Fruit fly (Drosophila melanogaster) whole organism, prepupa: ENCODE results near the gene CG5026.
A peak's percentile ranks its signal among the peaks of the same experiment; 100 is the strongest.

ENCODE experiments used
- CG15336 ChIP-seq: fragments of 200-800 bp; sonication (Bioruptor generic); IDR thresholded peaks from 2 replicates; pipeline ENCODE4 v1.3.6; 2022; ENCODE audit warnings: missing biosample characterization, missing genetic modification characterization
- CG16779 ChIP-seq: fragments of 200-800 bp; sonication (Bioruptor generic); optimal IDR thresholded peaks from 3 replicates; lab custom pipeline; 2017; ENCODE audit warnings: missing biosample characterization, mild to moderate bottlenecking, missing genetic modification characterization
- CG32006 ChIP-seq: fragments of 200-800 bp; sonication (Bioruptor generic); optimal IDR thresholded peaks from 3 replicates; lab custom pipeline; 2017; ENCODE audit warnings: missing biosample characterization, mild to moderate bottlenecking, missing genetic modification characterization
- CG34406 ChIP-seq: fragments of 200-800 bp; sonication (Bioruptor generic); optimal IDR thresholded peaks from 3 replicates; lab custom pipeline; 2016; ENCODE audit warnings: missing biosample characterization, missing genetic modification characterization
- CG3919 ChIP-seq: fragments of 200-800 bp; sonication (Bioruptor generic); optimal IDR thresholded peaks from 3 replicates; lab custom pipeline; 2016; ENCODE audit warnings: missing biosample characterization, missing genetic modification characterization
- CG6276 ChIP-seq: fragments of 200-800 bp; sonication (Bioruptor generic); optimal IDR thresholded peaks from 2 replicates; lab custom pipeline; 2017; ENCODE audit warnings: missing biosample characterization, mild to moderate bottlenecking, missing genetic modification characterization
- CG6854 ChIP-seq: fragments of 200-800 bp; sonication (Bioruptor generic); optimal IDR thresholded peaks from 2 replicates; lab custom pipeline; 2017; ENCODE audit warnings: missing biosample characterization, mild to moderate bottlenecking, missing genetic modification characterization
- CG8319 ChIP-seq: fragments of 200-800 bp; sonication (Bioruptor generic); optimal IDR thresholded peaks from 3 replicates; lab custom pipeline; 2016; ENCODE audit warnings: missing biosample characterization, missing genetic modification characterization
- CG8632 ChIP-seq: fragments of 200-800 bp; sonication (Bioruptor generic); optimal IDR thresholded peaks from 3 replicates; lab custom pipeline; 2016; ENCODE audit warnings: missing biosample characterization, missing genetic modification characterization
- Eip75B ChIP-seq: fragments of 200-800 bp; sonication (Bioruptor generic); optimal IDR thresholded peaks from 3 replicates; lab custom pipeline; 2016; ENCODE audit warnings: missing biosample characterization, missing genetic modification characterization
- Eip78C ChIP-seq: fragments of 200-800 bp; sonication (Bioruptor generic); peaks from one replicate; lab custom pipeline; 2016; ENCODE audit warnings: missing biosample characterization, missing genetic modification characterization
- Ets96B ChIP-seq: fragments of 200-800 bp; optimal IDR thresholded peaks from 2 replicates; lab custom pipeline; 2019; ENCODE audit warnings: missing biosample characterization, mild to moderate bottlenecking, missing genetic modification characterization, moderate library complexity
- Hr39 ChIP-seq: fragments of 200-800 bp; sonication (Bioruptor generic); optimal IDR thresholded peaks from 2 replicates; lab custom pipeline; 2016; ENCODE audit warnings: missing biosample characterization, missing genetic modification characterization
- Hr4 ChIP-seq: fragments of 200-800 bp; sonication (Bioruptor generic); optimal IDR thresholded peaks from 3 replicates; lab custom pipeline; 2016; ENCODE audit warnings: missing biosample characterization, missing genetic modification characterization
- Met ChIP-seq: fragments of 200-800 bp; sonication (Bioruptor generic); optimal IDR thresholded peaks from 3 replicates; lab custom pipeline; 2016; ENCODE audit warnings: missing biosample characterization, missing genetic modification characterization
- OdsH ChIP-seq: fragments of 200-800 bp; sonication (Bioruptor generic); optimal IDR thresholded peaks from 3 replicates; lab custom pipeline; 2016; ENCODE audit warnings: missing biosample characterization, missing genetic modification characterization
- Smox ChIP-seq: fragments of 200-800 bp; sonication (Bioruptor generic); optimal IDR thresholded peaks from 3 replicates; lab custom pipeline; 2016; ENCODE audit warnings: missing biosample characterization, missing genetic modification characterization
- Sox102F ChIP-seq: fragments of 200-800 bp; sonication (Bioruptor generic); optimal IDR thresholded peaks from 2 replicates; lab custom pipeline; 2016; ENCODE audit warnings: missing biosample characterization, mild to moderate bottlenecking, missing genetic modification characterization
- Sox15 ChIP-seq: fragments of 200-800 bp; sonication (Bioruptor generic); optimal IDR thresholded peaks from 3 replicates; lab custom pipeline; 2016; ENCODE audit warnings: missing biosample characterization, missing genetic modification characterization
- dsx ChIP-seq: fragments of 200-800 bp; optimal IDR thresholded peaks from 3 replicates; lab custom pipeline; 2019; ENCODE audit warnings: missing biosample characterization, mild to moderate bottlenecking, missing genetic modification characterization, moderate library complexity; ENCODE audit not compliant: poor library complexity, severe bottlenecking
- eg ChIP-seq: fragments of 200-800 bp; sonication (Bioruptor generic); IDR thresholded peaks from 3 replicates; pipeline ENCODE4 v1.3.6; 2022; ENCODE audit warnings: missing biosample characterization, missing genetic modification characterization
- esn ChIP-seq: fragments of 200-800 bp; sonication (Bioruptor generic); optimal IDR thresholded peaks from 2 replicates; lab custom pipeline; 2016; ENCODE audit warnings: missing biosample characterization, mild to moderate bottlenecking, missing genetic modification characterization, moderate library complexity
- fd59A ChIP-seq: fragments of 200-800 bp; sonication (Bioruptor generic); optimal IDR thresholded peaks from 2 replicates; lab custom pipeline; 2017; ENCODE audit warnings: missing biosample characterization, mild to moderate bottlenecking, missing genetic modification characterization, missing genetic modification reagents
- fd85E ChIP-seq: fragments of 200-800 bp; sonication (Bioruptor generic); optimal IDR thresholded peaks from 3 replicates; lab custom pipeline; 2016; ENCODE audit warnings: missing biosample characterization, missing genetic modification characterization
- fkh ChIP-seq: fragments of 200-800 bp; sonication (Bioruptor generic); optimal IDR thresholded peaks from 3 replicates; lab custom pipeline; 2017; ENCODE audit warnings: missing biosample characterization, mild to moderate bottlenecking, missing genetic modification characterization, moderate library complexity
- lz ChIP-seq: fragments of 200-800 bp; sonication (Bioruptor generic); optimal IDR thresholded peaks from 3 replicates; lab custom pipeline; 2016; ENCODE audit warnings: missing biosample characterization, missing genetic modification characterization
- net ChIP-seq: fragments of 200-800 bp; sonication (Bioruptor generic); optimal IDR thresholded peaks from 3 replicates; lab custom pipeline; 2016; ENCODE audit warnings: missing biosample characterization, missing genetic modification characterization

The CG5026 gene

dm6 chr3L:8924999-8925398 is 43.3 kb upstream of the CG5026 start:
- TF ChIP-seq fkh (GFP tag; lab: Kevin White, UChicago): peak; percentile 20
- TF ChIP-seq CG6854 (GFP tag; lab: Kevin White, UChicago): no peak
- TF ChIP-seq, all 60 proteins: peak for 1

- no peak for TF ChIP-seq dsx (GFP tag; lab: Kevin White, UChicago)
- TF ChIP-seq Ets96B (tag; lab: Kevin White, UChicago): no peak
- TF ChIP-seq lz (GFP tag; lab: Kevin White, UChicago): no peak
- TF ChIP-seq fkh (GFP tag; lab: Kevin White, UChicago): peak; percentile 34
- no peak for TF ChIP-seq Smox
Observed at dm6 chr3L:8925679-8926078, 42.6 kb upstream of the CG5026 start.

- TF ChIP-seq CG16779 (tag; lab: Kevin White, UChicago): no peak
- 0 out of 2 replicates have a peak, but pooled peaks have one; percentile 33 for TF ChIP-seq CG15336 (GFP tag; lab: Robert Waterston, UW)
- peak; percentile 33 for TF ChIP-seq Hr4 (GFP tag; lab: Kevin White, UChicago)
- peak; percentile 51 for TF ChIP-seq Eip78C (GFP tag; lab: Kevin White, UChicago)
- TF ChIP-seq, all 60 proteins: peak for 3
Observed at dm6 chr3L:8929527-8929926, 38.8 kb upstream of the CG5026 start.

dm6 chr3L:8931916-8932315 is 36.4 kb upstream of the CG5026 start:
- TF ChIP-seq CG34406 (GFP tag; lab: Kevin White, UChicago) (no peak), CG6276 (GFP tag; lab: Kevin White, UChicago) (no peak), Met (peak; percentile 38), esn (GFP tag; lab: Kevin White, UChicago) (no peak), Sox102F (GFP tag; lab: Kevin White, UChicago) (peak; percentile 36), Eip78C (GFP tag; lab: Kevin White, UChicago) (peak; percentile 88)

- no peak for TF ChIP-seq CG32006 (GFP tag; lab: Kevin White, UChicago)
- TF ChIP-seq, all 60 proteins: peak for 0
Observed at dm6 chr3L:8939654-8940053, 28.7 kb upstream of the CG5026 start.

- peak; percentile 55 for TF ChIP-seq net
- peak; percentile 58 for TF ChIP-seq fkh (GFP tag; lab: Kevin White, UChicago)
- TF ChIP-seq fd85E: no peak
Observed at dm6 chr3L:8947848-8948494, 20.4 kb upstream of the CG5026 start.

dm6 chr3L:8949823-8950222 is 18.5 kb upstream of the CG5026 start:
- TF ChIP-seq CG8319 (GFP tag; lab: Kevin White, UChicago) (no peak), CG34406 (GFP tag; lab: Kevin White, UChicago) (no peak), CG6854 (GFP tag; lab: Kevin White, UChicago) (no peak), CG8632 (GFP tag; lab: Kevin White, UChicago) (no peak), Met (no peak), Eip75B (GFP tag; lab: Kevin White, UChicago) (no peak), fkh (GFP tag; lab: Kevin White, UChicago) (no peak), eg (no peak), OdsH (GFP tag; lab: Kevin White, UChicago) (no peak), Eip78C (GFP tag; lab: Kevin White, UChicago) (no peak), fd59A (GFP tag; lab: Kevin White, UChicago) (no peak), net (no peak), CG32006 (GFP tag; lab: Kevin White, UChicago) (no peak), CG3919 (no peak)

dm6 chr3L:8950955-8951354 is 17.4 kb upstream of the CG5026 start:
- no peak for TF ChIP-seq Sox15 (GFP tag; lab: Kevin White, UChicago)
- peak; percentile 3 for TF ChIP-seq CG6276 (GFP tag; lab: Kevin White, UChicago)
- 0 out of 3 replicates have a peak, but pooled peaks have one; percentile 17 for TF ChIP-seq eg
- peak; percentile 18 for TF ChIP-seq CG32006 (GFP tag; lab: Kevin White, UChicago)
- TF ChIP-seq Hr39 (GFP tag; lab: Kevin White, UChicago): no peak
- TF ChIP-seq CG15336 (GFP tag; lab: Robert Waterston, UW): peak; percentile 41
